Worm (Caenorhabditis elegans) whole organism, young adult: ENCODE measurements around the gene C56C10.7.

Experiments used
- F57C9.4 ChIP-seq: sonication (generic microtip); optimal IDR thresholded peaks from 2 replicates; lab custom pipeline; 2017; ENCODE audit warnings: mild to moderate bottlenecking, missing genetic modification characterization, missing compliant biosample characterization
- ceh-58 ChIP-seq: fragments of 200-800 bp; sonication (Bioruptor generic); IDR thresholded peaks from 2 replicates; pipeline ENCODE4 v1.3.6; 2022; ENCODE audit warnings: missing genetic modification characterization, missing compliant biosample characterization
- egl-18 ChIP-seq: fragments of 200-800 bp; sonication (Bioruptor generic); IDR thresholded peaks from 2 replicates; pipeline ENCODE4 v1.3.6; 2022; ENCODE audit warnings: missing genetic modification reagents, missing genetic modification characterization, missing compliant biosample characterization
- lin-35 ChIP-seq, 3 experiments: fragments of 150-350 bp in 2 of 3; sonication (generic microtip) in 1 of 3; optimal IDR thresholded peaks; 2 replicates each; lab custom pipeline; 2014 to 2018; ENCODE audit warnings: missing biosample characterization in 3 of 3, missing genetic modification characterization in 3 of 3, missing genetic modification reagents in 3 of 3
- madf-3 ChIP-seq: fragments of 200-800 bp; sonication (Bioruptor generic); IDR thresholded peaks from 2 replicates; pipeline ENCODE4 v1.3.6; 2022; ENCODE audit warnings: missing genetic modification reagents, missing genetic modification characterization, missing compliant biosample characterization
- nfya-2 ChIP-seq: fragments of 200-800 bp; sonication (Bioruptor generic); IDR thresholded peaks from 2 replicates; pipeline ENCODE4 v1.3.6; 2022; ENCODE audit warnings: missing genetic modification reagents, missing genetic modification characterization, missing compliant biosample characterization
- ztf-28 ChIP-seq: fragments of 200-800 bp; sonication (Bioruptor generic); IDR thresholded peaks from 2 replicates; pipeline ENCODE4 v1.3.6; 2022; ENCODE audit warnings: missing genetic modification reagents, missing genetic modification characterization, missing compliant biosample characterization

- no peak for TF ChIP-seq F57C9.4 (tag; lab: Kevin White, UChicago)
- TF ChIP-seq ztf-28 (GFP tag; lab: Robert Waterston, UW), result no peak
- no peak for TF ChIP-seq lin-35 (GFP tag; optimal IDR thresholded peaks at IDR 0.05; lab: Kevin White, UChicago)
- TF ChIP-seq egl-18 (GFP tag; lab: Robert Waterston, UW), result no peak
- no peak for TF ChIP-seq nfya-2 (GFP tag; lab: Robert Waterston, UW)
- no peak for TF ChIP-seq madf-3
- TF ChIP-seq ceh-58 (GFP tag; lab: Robert Waterston, UW), result no peak
Observed at ce11 chrII:6629775-6630174, 42.4 kb upstream of the C56C10.7 start.
